Worm (Caenorhabditis elegans) whole organism, young adult: ENCODE measurements around the gene sid-3.
A peak's percentile ranks its signal among the peaks of the same experiment; 100 is the strongest.

Experiments
- B0336.3 ChIP-seq: fragments of 200-800 bp; sonication (Bioruptor generic); IDR thresholded peaks from 2 replicates; pipeline ENCODE4 v1.3.6; 2022; ENCODE audit warnings: missing genetic modification characterization, missing compliant biosample characterization
- C17E4.6 ChIP-seq: fragments of 200-800 bp; sonication (Bioruptor generic); IDR thresholded peaks from 2 replicates; pipeline ENCODE4 v1.3.6; 2022; ENCODE audit warnings: missing genetic modification reagents, missing genetic modification characterization, missing compliant biosample characterization
- D2030.7 ChIP-seq: fragments of 200-800 bp; sonication (Bioruptor generic); IDR thresholded peaks from 2 replicates; pipeline ENCODE4 v1.3.6; 2022; ENCODE audit warnings: missing genetic modification reagents, missing genetic modification characterization, missing compliant biosample characterization
- F37B4.10 ChIP-seq: fragments of 200-800 bp; sonication (Bioruptor generic); IDR thresholded peaks from 2 replicates; pipeline ENCODE4 v1.3.6; 2022; ENCODE audit warnings: missing genetic modification characterization, missing compliant biosample characterization
- F57A8.1 ChIP-seq: fragments of 200-800 bp; sonication (Bioruptor generic); optimal IDR thresholded peaks from 2 replicates; lab custom pipeline; 2018; ENCODE audit warnings: mild to moderate bottlenecking, missing genetic modification characterization, moderate library complexity, missing compliant biosample characterization
- F57C9.4 ChIP-seq: sonication (generic microtip); optimal IDR thresholded peaks from 2 replicates; lab custom pipeline; 2017; ENCODE audit warnings: mild to moderate bottlenecking, missing genetic modification characterization, missing compliant biosample characterization
- K11D2.4 ChIP-seq: fragments of 200-800 bp; sonication (Bioruptor generic); IDR thresholded peaks from 2 replicates; pipeline ENCODE4 v1.3.6; 2022; ENCODE audit warnings: missing genetic modification reagents, missing genetic modification characterization, missing compliant biosample characterization
- K12H6.12 ChIP-seq: fragments of 200-800 bp; sonication (Bioruptor generic); optimal IDR thresholded peaks from 2 replicates; lab custom pipeline; 2018; ENCODE audit warnings: mild to moderate bottlenecking, missing genetic modification characterization, missing compliant biosample characterization
- ZK185.1 ChIP-seq: sonication (generic microtip); optimal IDR thresholded peaks from 2 replicates; lab custom pipeline; 2016; ENCODE audit warnings: mild to moderate bottlenecking, missing genetic modification characterization, missing compliant biosample characterization; ENCODE audit not compliant: poor library complexity, severe bottlenecking
- athp-1 ChIP-seq: sonication (generic microtip); optimal IDR thresholded peaks from 2 replicates; lab custom pipeline; 2017; ENCODE audit warnings: mild to moderate bottlenecking, missing genetic modification characterization, missing compliant biosample characterization
- bed-1 ChIP-seq: fragments of 200-800 bp; sonication (Bioruptor generic); IDR thresholded peaks from 2 replicates; pipeline ENCODE4 v1.3.6; 2022; ENCODE audit warnings: missing genetic modification reagents, missing genetic modification characterization, missing compliant biosample characterization
- ccch-3 ChIP-seq: fragments of 200-800 bp; sonication (Bioruptor generic); optimal IDR thresholded peaks from 2 replicates; lab custom pipeline; 2018; ENCODE audit warnings: mild to moderate bottlenecking, missing genetic modification characterization, missing compliant biosample characterization
- cebp-2 ChIP-seq: fragments of 200-800 bp; sonication (Bioruptor generic); IDR thresholded peaks from 2 replicates; pipeline ENCODE4 v1.3.6; 2022; ENCODE audit warnings: missing genetic modification characterization, missing compliant biosample characterization
- ceh-27 ChIP-seq: fragments of 200-800 bp; sonication (Bioruptor generic); optimal IDR thresholded peaks from 2 replicates; lab custom pipeline; 2018; ENCODE audit warnings: mild to moderate bottlenecking, missing genetic modification characterization, moderate library complexity, missing compliant biosample characterization
- ceh-40 ChIP-seq: fragments of 200-800 bp; sonication (Bioruptor generic); IDR thresholded peaks from 2 replicates; pipeline ENCODE4 v1.3.6; 2022; ENCODE audit warnings: missing genetic modification characterization, missing compliant biosample characterization
- ceh-91 ChIP-seq: fragments of 200-800 bp; sonication (Bioruptor generic); IDR thresholded peaks from 2 replicates; pipeline ENCODE4 v1.3.6; 2022; ENCODE audit warnings: missing genetic modification reagents, missing genetic modification characterization, missing compliant biosample characterization
- chd-7 ChIP-seq: sonication (generic microtip); optimal IDR thresholded peaks from 2 replicates; lab custom pipeline; 2016; ENCODE audit warnings: mild to moderate bottlenecking, missing genetic modification characterization, moderate library complexity, missing compliant biosample characterization
- efl-1 ChIP-seq: fragments of 150-350 bp; optimal IDR thresholded peaks from 2 replicates; lab custom pipeline; 2014; ENCODE audit warnings: missing biosample characterization, missing genetic modification reagents, missing genetic modification characterization
- ekl-4 ChIP-seq: fragments of 200-800 bp; sonication (Bioruptor generic); IDR thresholded peaks from 2 replicates; pipeline ENCODE4 v1.3.6; 2022; ENCODE audit warnings: missing genetic modification reagents, missing genetic modification characterization, missing compliant biosample characterization
- gei-17 ChIP-seq: fragments of 200-800 bp; sonication (Bioruptor generic); optimal IDR thresholded peaks from 2 replicates; lab custom pipeline; 2018; ENCODE audit warnings: mild to moderate bottlenecking, missing genetic modification characterization, missing compliant biosample characterization
- hlh-12 ChIP-seq: sonication (generic microtip); optimal IDR thresholded peaks from 2 replicates; lab custom pipeline; 2016; ENCODE audit warnings: missing genetic modification characterization, missing compliant biosample characterization
- lin-35 ChIP-seq, 3 experiments: fragments of 150-350 bp in 2 of 3; sonication (generic microtip) in 1 of 3; optimal IDR thresholded peaks; 2 replicates each; lab custom pipeline; 2014 to 2018; ENCODE audit warnings: missing biosample characterization in 3 of 3, missing genetic modification characterization in 3 of 3, missing genetic modification reagents in 3 of 3
- lir-1 ChIP-seq: fragments of 200-800 bp; sonication (Bioruptor generic); conservative IDR thresholded peaks from 2 replicates; pipeline ENCODE4 v1.3.6; 2022; ENCODE audit warnings: missing genetic modification reagents, missing genetic modification characterization, missing compliant biosample characterization
- lsl-1 ChIP-seq: fragments of 200-800 bp; sonication (Bioruptor generic); optimal IDR thresholded peaks from 2 replicates; lab custom pipeline; 2018; ENCODE audit warnings: mild to moderate bottlenecking, missing genetic modification characterization, moderate library complexity, missing compliant biosample characterization
- madf-10 ChIP-seq: sonication (generic microtip); optimal IDR thresholded peaks from 2 replicates; lab custom pipeline; 2016; ENCODE audit warnings: mild to moderate bottlenecking, missing genetic modification characterization, missing compliant biosample characterization
- madf-6 ChIP-seq: fragments of 200-800 bp; sonication (Bioruptor generic); IDR thresholded peaks from 2 replicates; pipeline ENCODE4 v1.3.6; 2022; ENCODE audit warnings: missing genetic modification reagents, missing genetic modification characterization, missing compliant biosample characterization
- mcd-1 ChIP-seq: fragments of 200-800 bp; sonication (Bioruptor generic); IDR thresholded peaks from 2 replicates; pipeline ENCODE4 v1.3.6; 2022; ENCODE audit warnings: missing genetic modification reagents, missing genetic modification characterization, missing compliant biosample characterization
- mel-28 ChIP-seq: sonication (generic microtip); optimal IDR thresholded peaks from 2 replicates; lab custom pipeline; 2016; ENCODE audit warnings: borderline replicate concordance, mild to moderate bottlenecking, missing genetic modification characterization, missing compliant biosample characterization
- nhr-27 ChIP-seq: fragments of 200-800 bp; sonication (Bioruptor generic); optimal IDR thresholded peaks from 2 replicates; lab custom pipeline; 2018; ENCODE audit warnings: mild to moderate bottlenecking, missing genetic modification characterization, moderate library complexity, missing compliant biosample characterization
- nhr-80 ChIP-seq: sonication (generic microtip); optimal IDR thresholded peaks from 2 replicates; lab custom pipeline; 2016; ENCODE audit warnings: missing genetic modification characterization, missing compliant biosample characterization
- repo-1 ChIP-seq: sonication (generic microtip); optimal IDR thresholded peaks from 2 replicates; lab custom pipeline; 2017; ENCODE audit warnings: mild to moderate bottlenecking, missing genetic modification characterization, missing compliant biosample characterization
- sdz-38 ChIP-seq: sonication (generic microtip); optimal IDR thresholded peaks from 2 replicates; lab custom pipeline; 2016; ENCODE audit warnings: missing genotype, missing genetic modification characterization, missing compliant biosample characterization
- sea-2 ChIP-seq: fragments of 200-800 bp; sonication (Bioruptor generic); IDR thresholded peaks from 2 replicates; pipeline ENCODE4 v1.3.6; 2022; ENCODE audit warnings: missing genetic modification characterization, missing compliant biosample characterization
- snpc-3.4 ChIP-seq: sonication (generic microtip); optimal IDR thresholded peaks from 2 replicates; lab custom pipeline; 2017; ENCODE audit warnings: missing genetic modification characterization, mild to moderate bottlenecking, missing compliant biosample characterization, antibody characterized with exemption, moderate library complexity, missing genotype, missing genetic modification reagents
- tbp1 ChIP-seq: fragments of 200-800 bp; sonication (Bioruptor generic); optimal IDR thresholded peaks from 2 replicates; lab custom pipeline; 2018; ENCODE audit warnings: mild to moderate bottlenecking, missing genetic modification characterization, missing compliant biosample characterization
- tbx-9 ChIP-seq: sonication (generic microtip); optimal IDR thresholded peaks from 2 replicates; lab custom pipeline; 2016; ENCODE audit warnings: borderline replicate concordance, missing genetic modification characterization, inconsistent platforms, missing compliant biosample characterization
- zim-3 ChIP-seq: sonication (generic microtip); optimal IDR thresholded peaks from 2 replicates; lab custom pipeline; 2017; ENCODE audit warnings: mild to moderate bottlenecking, missing genetic modification characterization, moderate library complexity, missing compliant biosample characterization
- ztf-18 ChIP-seq: sonication (generic microtip); optimal IDR thresholded peaks from 2 replicates; lab custom pipeline; 2016; ENCODE audit warnings: missing genotype, mild to moderate bottlenecking, missing genetic modification characterization, missing compliant biosample characterization
- ztf-28 ChIP-seq: fragments of 200-800 bp; sonication (Bioruptor generic); IDR thresholded peaks from 2 replicates; pipeline ENCODE4 v1.3.6; 2022; ENCODE audit warnings: missing genetic modification reagents, missing genetic modification characterization, missing compliant biosample characterization
- ztf-3 ChIP-seq: fragments of 200-800 bp; sonication (Bioruptor generic); optimal IDR thresholded peaks from 2 replicates; lab custom pipeline; 2018; ENCODE audit warnings: mild to moderate bottlenecking, missing genetic modification characterization, missing compliant biosample characterization

The sid-3 gene

ce11 chrX:17197824-17198223 is 11.6 kb downstream of the sid-3 start (continued):
- TF ChIP-seq ZK185.1 (tag; lab: Kevin White, UChicago) (no peak), ztf-18 (no peak), tbp1 (GFP tag; lab: Kevin White, UChicago) (no peak), mel-28 (no peak), sea-2 (no peak), nhr-27 (tag; lab: Kevin White, UChicago) (no peak), ekl-4 (GFP tag; lab: Robert Waterston, UW) (no peak), madf-6 (GFP tag; lab: Robert Waterston, UW) (no peak)

ce11 chrX:17203399-17203798 is 17.2 kb downstream of the sid-3 start:
- TF ChIP-seq snpc-3.4 (no peak), lin-35 (GFP tag; optimal IDR thresholded peaks at IDR 0.05; lab: Kevin White, UChicago) (no peak), cebp-2 (GFP tag; lab: Robert Waterston, UW) (no peak), F37B4.10 (GFP tag; lab: Robert Waterston, UW) (no peak), B0336.3 (no peak), bed-1 (no peak), nhr-80 (tag; lab: Kevin White, UChicago) (no peak), C17E4.6 (GFP tag; lab: Robert Waterston, UW) (no peak), lsl-1 (no peak), F57A8.1 (GFP tag; lab: Kevin White, UChicago) (no peak), lir-1 (GFP tag; lab: Robert Waterston, UW) (no peak), ztf-3 (GFP tag; lab: Kevin White, UChicago) (no peak), ceh-91 (GFP tag; lab: Robert Waterston, UW) (no peak), athp-1 (tag; lab: Kevin White, UChicago) (no peak)

ce11 chrX:17205853-17206252 is 19.7 kb downstream of the sid-3 start:
- TF ChIP-seq ztf-3 (GFP tag; lab: Kevin White, UChicago) (no peak), mcd-1 (GFP tag; lab: Robert Waterston, UW) (no peak), mel-28 (no peak), hlh-12 (no peak), ccch-3 (GFP tag; lab: Kevin White, UChicago) (no peak), nhr-80 (tag; lab: Kevin White, UChicago) (peak; percentile 7), sdz-38 (tag; lab: Kevin White, UChicago) (no peak), ZK185.1 (tag; lab: Kevin White, UChicago) (no peak)

- TF ChIP-seq chd-7 (tag; lab: Kevin White, UChicago) = no peak
- no peak for TF ChIP-seq lsl-1
- no peak for TF ChIP-seq ztf-28
- TF ChIP-seq, all 124 proteins: peak for 0
Observed at ce11 chrX:17209265-17209664, 23.1 kb downstream of the sid-3 start, which contains the start of gene T08G2.2. TSS of gene T08G2.2 (minus strand) at chrX:17209365.

ce11 chrX:17211513-17211912 is 25.3 kb downstream of the sid-3 start:
- no peak for TF ChIP-seq snpc-3.4
- TF ChIP-seq ceh-40 = no peak
- TF ChIP-seq tbx-9 (tag; lab: Kevin White, UChicago) = no peak
- no peak for TF ChIP-seq D2030.7 (GFP tag; lab: Robert Waterston, UW)
- TF ChIP-seq madf-6 (GFP tag; lab: Robert Waterston, UW) = no peak
- no peak for TF ChIP-seq lin-35 (GFP tag; optimal IDR thresholded peaks at IDR 0.05; lab: Kevin White, UChicago)
- TF ChIP-seq repo-1 = no peak
- TF ChIP-seq gei-17 = no peak
- TF ChIP-seq K11D2.4 = no peak
- TF ChIP-seq madf-10 (tag; lab: Kevin White, UChicago) = no peak
- TF ChIP-seq ceh-27 = no peak
- no peak for TF ChIP-seq F57C9.4
- TF ChIP-seq F57A8.1 (GFP tag; lab: Kevin White, UChicago) = no peak
- TF ChIP-seq K12H6.12 (tag; lab: Kevin White, UChicago) = no peak
- no peak for TF ChIP-seq zim-3 (tag; lab: Kevin White, UChicago)
- TF ChIP-seq efl-1 (GFP tag; lab: Kevin White, UChicago) = no peak
- TF ChIP-seq bed-1 = no peak
- no peak for TF ChIP-seq lsl-1
